Worm (Caenorhabditis elegans) whole organism, L2 larva: ENCODE data around the gene Y49A3A.3.
A peak's percentile ranks its signal among the peaks of the same experiment; 100 is the strongest.

Source experiments
- C34F6.9 ChIP-seq: fragments of 150-350 bp; optimal IDR thresholded peaks from 2 replicates; lab custom pipeline; 2014; ENCODE audit warnings: missing biosample characterization, missing genetic modification characterization
- F13H6.1 ChIP-seq: sonication (generic microtip); optimal IDR thresholded peaks from 2 replicates; lab custom pipeline; 2016; ENCODE audit warnings: missing genetic modification characterization, missing compliant biosample characterization
- R02D3.7 ChIP-seq: fragments of 150-350 bp; optimal IDR thresholded peaks from 2 replicates; lab custom pipeline; 2014; ENCODE audit warnings: missing biosample characterization, missing genetic modification characterization
- Y55F3AM.14 ChIP-seq: fragments of 200-800 bp; sonication (Bioruptor generic); optimal IDR thresholded peaks from 2 replicates; lab custom pipeline; 2018; ENCODE audit warnings: mild to moderate bottlenecking, missing genetic modification characterization, missing compliant biosample characterization
- alr-1 ChIP-seq: fragments of 150-350 bp; optimal IDR thresholded peaks from 2 replicates; lab custom pipeline; 2014; ENCODE audit warnings: missing biosample characterization, missing genetic modification characterization
- aly-2 ChIP-seq: fragments of 150-350 bp; optimal IDR thresholded peaks from 2 replicates; lab custom pipeline; 2014; ENCODE audit warnings: missing biosample characterization, missing genetic modification characterization
- blmp-1 ChIP-seq: sonication (generic microtip); optimal IDR thresholded peaks from 2 replicates; lab custom pipeline; 2017; ENCODE audit warnings: missing genetic modification characterization, mild to moderate bottlenecking, missing compliant biosample characterization, antibody characterized with exemption, moderate library complexity; ENCODE audit not compliant: insufficient read depth
- ceh-16 ChIP-seq: fragments of 150-350 bp; optimal IDR thresholded peaks from 2 replicates; lab custom pipeline; 2014; ENCODE audit warnings: missing biosample characterization, missing genetic modification characterization
- ceh-82 ChIP-seq: fragments of 150-350 bp; optimal IDR thresholded peaks from 2 replicates; lab custom pipeline; 2014; ENCODE audit warnings: missing biosample characterization, missing genetic modification characterization
- crh-2 ChIP-seq: sonication (generic microtip); optimal IDR thresholded peaks from 2 replicates; lab custom pipeline; 2017; ENCODE audit warnings: missing biosample characterization, missing genetic modification characterization
- dmd-4 ChIP-seq: sonication (generic microtip); optimal IDR thresholded peaks from 2 replicates; lab custom pipeline; 2017; ENCODE audit warnings: missing biosample characterization, missing genetic modification characterization
- egl-27 ChIP-seq: sonication (generic microtip); optimal IDR thresholded peaks from 3 replicates; lab custom pipeline; 2017; ENCODE audit warnings: missing biosample characterization, missing genetic modification reagents, missing genetic modification characterization
- elt-1 ChIP-seq: fragments of 150-350 bp; optimal IDR thresholded peaks from 2 replicates; lab custom pipeline; 2014; ENCODE audit warnings: missing biosample characterization, missing genetic modification characterization
- elt-3 ChIP-seq: sonication (generic microtip); optimal IDR thresholded peaks from 2 replicates; lab custom pipeline; 2017; ENCODE audit warnings: missing biosample characterization, missing genetic modification characterization
- fos-1 ChIP-seq: fragments of 150-350 bp; optimal IDR thresholded peaks from 2 replicates; lab custom pipeline; 2014; ENCODE audit warnings: missing biosample characterization, missing genetic modification characterization
- lin-11 ChIP-seq: fragments of 150-350 bp; sonication (generic microtip); optimal IDR thresholded peaks from 2 replicates; lab custom pipeline; 2014; ENCODE audit warnings: missing biosample characterization, missing genetic modification characterization, inconsistent platforms, mixed read lengths
- lin-13 ChIP-seq: fragments of 150-350 bp; optimal IDR thresholded peaks from 2 replicates; lab custom pipeline; 2014; ENCODE audit warnings: missing biosample characterization, missing genetic modification reagents, missing genetic modification characterization
- lin-39 ChIP-seq: fragments of 150-350 bp; optimal IDR thresholded peaks from 2 replicates; lab custom pipeline; 2014; ENCODE audit warnings: missing biosample characterization, missing genetic modification reagents, missing genetic modification characterization
- lsy-2 ChIP-seq, 2 experiments: fragments of 150-350 bp in 1 of 2; sonication (generic microtip) in 1 of 2; optimal IDR thresholded peaks; 2 replicates each; lab custom pipeline; 2014 to 2017; ENCODE audit warnings: missing biosample characterization in 2 of 2, missing genetic modification characterization in 2 of 2
- mbf-1 ChIP-seq: sonication (generic microtip); optimal IDR thresholded peaks from 2 replicates; lab custom pipeline; 2017; ENCODE audit warnings: missing biosample characterization, missing genetic modification characterization
- mdl-1 ChIP-seq, 2 experiments: fragments of 150-350 bp in 1 of 2; sonication (generic microtip) in 1 of 2; optimal IDR thresholded peaks; 2 replicates each; lab custom pipeline; 2017; ENCODE audit warnings: missing biosample characterization in 2 of 2, missing genetic modification characterization in 2 of 2
- nhr-129 ChIP-seq: fragments of 150-350 bp; optimal IDR thresholded peaks from 2 replicates; lab custom pipeline; 2014; ENCODE audit warnings: missing biosample characterization, missing genetic modification characterization
- nhr-21 ChIP-seq: fragments of 150-350 bp; optimal IDR thresholded peaks from 2 replicates; lab custom pipeline; 2014; ENCODE audit warnings: missing biosample characterization, missing genetic modification characterization
- nhr-23 ChIP-seq: fragments of 150-350 bp; optimal IDR thresholded peaks from 2 replicates; lab custom pipeline; 2014; ENCODE audit warnings: missing biosample characterization, missing genetic modification reagents, missing genetic modification characterization
- nhr-237 ChIP-seq: fragments of 150-350 bp; optimal IDR thresholded peaks from 2 replicates; lab custom pipeline; 2014; ENCODE audit warnings: missing biosample characterization, missing genetic modification characterization
- nhr-25 ChIP-seq: fragments of 150-350 bp; sonication (generic microtip); optimal IDR thresholded peaks from 3 replicates; lab custom pipeline; 2014; ENCODE audit warnings: missing biosample characterization, missing genetic modification characterization
- nhr-6 ChIP-seq: fragments of 150-350 bp; optimal IDR thresholded peaks from 2 replicates; lab custom pipeline; 2014; ENCODE audit warnings: missing biosample characterization, missing genetic modification characterization
- nhr-77 ChIP-seq: fragments of 150-350 bp; optimal IDR thresholded peaks from 2 replicates; lab custom pipeline; 2014; ENCODE audit warnings: missing biosample characterization, missing genetic modification characterization
- peb-1 ChIP-seq: fragments of 150-350 bp; optimal IDR thresholded peaks from 2 replicates; lab custom pipeline; 2014; ENCODE audit warnings: missing biosample characterization, missing genetic modification characterization
- sem-4 ChIP-seq: fragments of 150-350 bp; optimal IDR thresholded peaks from 2 replicates; lab custom pipeline; 2014; ENCODE audit warnings: missing biosample characterization, missing genetic modification reagents, missing genetic modification characterization
- skn-1 ChIP-seq: sonication (generic microtip); optimal IDR thresholded peaks from 2 replicates; lab custom pipeline; 2017; ENCODE audit warnings: missing biosample characterization, missing genetic modification characterization
- sma-3 ChIP-seq: sonication (generic microtip); optimal IDR thresholded peaks from 2 replicates; lab custom pipeline; 2016; ENCODE audit warnings: missing genetic modification reagents, missing genetic modification characterization, missing compliant biosample characterization
- sma-9 ChIP-seq, 2 experiments: fragments of 150-350 bp in 1 of 2; sonication (generic microtip) in 1 of 2; optimal IDR thresholded peaks; 2 replicates each; lab custom pipeline; 2014 to 2016; ENCODE audit warnings: missing genetic modification characterization in 2 of 2, mild to moderate bottlenecking in 1 of 2, missing biosample characterization in 1 of 2, missing compliant biosample characterization in 1 of 2, missing genetic modification reagents in 1 of 2, moderate library complexity in 1 of 2
- snpc-4 ChIP-seq: fragments of 150-350 bp; optimal IDR thresholded peaks from 2 replicates; lab custom pipeline; 2014; ENCODE audit warnings: missing biosample characterization, missing genetic modification characterization
- unc-39 ChIP-seq: fragments of 150-350 bp; optimal IDR thresholded peaks from 2 replicates; lab custom pipeline; 2014; ENCODE audit warnings: missing biosample characterization, missing genetic modification characterization
- unc-55 ChIP-seq: fragments of 150-350 bp; sonication (generic microtip); optimal IDR thresholded peaks from 3 replicates; lab custom pipeline; 2014; ENCODE audit warnings: missing biosample characterization, missing genetic modification reagents, missing genetic modification characterization
- unc-62 ChIP-seq: fragments of 150-350 bp; optimal IDR thresholded peaks from 2 replicates; lab custom pipeline; 2014; ENCODE audit warnings: missing biosample characterization, missing genetic modification reagents, missing genetic modification characterization
- zag-1 ChIP-seq: fragments of 150-350 bp; optimal IDR thresholded peaks from 2 replicates; lab custom pipeline; 2014; ENCODE audit warnings: missing biosample characterization, missing genetic modification characterization
- ztf-1 ChIP-seq: fragments of 200-800 bp; sonication (Bioruptor generic); conservative IDR thresholded peaks from 2 replicates; pipeline ENCODE4 v1.3.6; 2022; ENCODE audit warnings: missing genetic modification characterization, missing compliant biosample characterization
- ztf-4 ChIP-seq: fragments of 150-350 bp; optimal IDR thresholded peaks from 2 replicates; lab custom pipeline; 2014; ENCODE audit warnings: missing biosample characterization, missing genetic modification characterization

Gene Y49A3A.3

DNA sequence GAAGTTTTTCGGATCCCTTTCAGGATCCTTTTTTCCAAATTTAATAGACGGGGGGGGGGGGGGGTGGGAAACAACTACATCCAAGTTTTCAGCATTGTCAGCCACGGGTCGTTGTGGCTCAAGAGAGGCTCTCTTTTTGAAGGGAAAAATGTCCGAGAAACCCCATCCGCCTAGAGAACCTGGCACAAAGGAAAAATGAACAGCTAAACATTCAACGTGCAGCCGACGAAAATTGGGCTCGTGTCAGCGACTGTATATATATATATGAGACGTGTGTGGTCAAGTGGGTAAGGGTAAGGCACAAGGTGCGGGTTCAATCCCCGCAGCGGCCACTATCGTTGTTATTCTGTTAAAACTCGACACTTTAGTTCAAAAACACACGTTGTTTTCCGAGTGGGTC is 4.4 kb downstream of the Y49A3A.3 start, which contains the start of gene Y49A3A.4:
TSS of gene Y49A3A.4 (minus strand) at position 314 of the 400 bp plus-strand sequence.
- TF ChIP-seq elt-3 (tag; lab: Kevin White, UChicago) (no peak), mdl-1 (tag; optimal IDR thresholded peaks at IDR 0.05; lab: Kevin White, UChicago) (no peak), blmp-1 (tag; lab: Kevin White, UChicago) (no peak), snpc-4 (tag; lab: Kevin White, UChicago) (peak; percentile 89), lin-39 (tag; lab: Kevin White, UChicago) (no peak)
- TF ChIP-seq, all 48 proteins: peak for 1

- TF ChIP-seq ztf-1 (GFP tag; lab: Robert Waterston, UW) (no peak), fos-1 (tag; lab: Kevin White, UChicago) (no peak), lin-39 (tag; lab: Kevin White, UChicago) (no peak), nhr-6 (no peak), crh-2 (tag; lab: Kevin White, UChicago) (no peak), ceh-16 (tag; lab: Kevin White, UChicago) (no peak)
- TF ChIP-seq, all 48 proteins: peak for 0
These were observed 7.8 kb downstream of the Y49A3A.3 start for ce11 chrV:14361973-14362372.

ce11 chrV:14364586-14365248 is 10.5 kb downstream of the Y49A3A.3 start:
- TF ChIP-seq blmp-1 (tag; lab: Kevin White, UChicago) (peak; percentile 64), dmd-4 (no peak), fos-1 (tag; lab: Kevin White, UChicago) (peak; percentile 12), lsy-2 (tag; optimal IDR thresholded peaks at IDR 0.05; lab: Kevin White, UChicago) (peak in 1 of 2 experiments; percentile 74), F13H6.1 (no peak), sem-4 (tag; lab: Kevin White, UChicago) (peak; percentile 6)

ce11 chrV:14366487-14366962 is 12.3 kb downstream of the Y49A3A.3 start:
- TF ChIP-seq nhr-23 (no peak), fos-1 (tag; lab: Kevin White, UChicago) (peak; percentile 76), elt-1 (tag; lab: Kevin White, UChicago) (no peak), unc-55 (GFP tag; lab: Kevin White, UChicago) (peak; percentile 88), nhr-25 (tag; lab: Kevin White, UChicago) (no peak), nhr-21 (tag; lab: Kevin White, UChicago) (peak; percentile 85), mbf-1 (no peak), mdl-1 (tag; optimal IDR thresholded peaks at IDR 0.05; lab: Kevin White, UChicago) (peak; percentile 39 to 59), aly-2 (tag; lab: Kevin White, UChicago) (no peak), sma-9 (GFP tag; optimal IDR thresholded peaks at IDR 0.05; lab: Kevin White, UChicago) (peak; percentile 89), sma-9 (tag; optimal IDR thresholded peaks at IDR 0.05; lab: Kevin White, UChicago) (no peak), Y55F3AM.14 (GFP tag; lab: Kevin White, UChicago) (peak; percentile 87), nhr-129 (tag; lab: Kevin White, UChicago) (no peak), C34F6.9 (peak; percentile 52), snpc-4 (tag; lab: Kevin White, UChicago) (peak; percentile 8), unc-39 (tag; lab: Kevin White, UChicago) (no peak), sem-4 (tag; lab: Kevin White, UChicago) (peak; percentile 69), ceh-82 (tag; lab: Kevin White, UChicago) (peak; percentile 34), skn-1 (tag; lab: Kevin White, UChicago) (no peak), lin-13 (peak; percentile 57), F13H6.1 (peak; percentile 86), unc-62 (GFP tag; lab: Kevin White, UChicago) (peak; percentile 72), lsy-2 (tag; optimal IDR thresholded peaks at IDR 0.05; lab: Kevin White, UChicago) (peak in 1 of 2 experiments; percentile 78), blmp-1 (tag; lab: Kevin White, UChicago) (peak; percentile 46), zag-1 (peak; percentile 82), ztf-4 (tag; lab: Kevin White, UChicago) (no peak), peb-1 (tag; lab: Kevin White, UChicago) (peak; percentile 69), lin-39 (tag; lab: Kevin White, UChicago) (no peak), nhr-237 (no peak), elt-3 (tag; lab: Kevin White, UChicago) (no peak), egl-27 (tag; lab: Kevin White, UChicago) (peak; percentile 55), alr-1 (tag; lab: Kevin White, UChicago) (no peak), crh-2 (tag; lab: Kevin White, UChicago) (peak; percentile 44), ceh-16 (tag; lab: Kevin White, UChicago) (no peak), R02D3.7 (no peak), ztf-1 (GFP tag; lab: Robert Waterston, UW) (no peak), nhr-77 (peak; percentile 58), lin-11 (tag; lab: Kevin White, UChicago) (peak; percentile 33), sma-3 (GFP tag; lab: Kevin White, UChicago) (peak; percentile 46)
